Fruit fly (Drosophila melanogaster): ENCODE results near the gene NP15.6.
A peak's percentile ranks its signal among the peaks of the same experiment; 100 is the strongest.

NP15.6 gene

DNA sequence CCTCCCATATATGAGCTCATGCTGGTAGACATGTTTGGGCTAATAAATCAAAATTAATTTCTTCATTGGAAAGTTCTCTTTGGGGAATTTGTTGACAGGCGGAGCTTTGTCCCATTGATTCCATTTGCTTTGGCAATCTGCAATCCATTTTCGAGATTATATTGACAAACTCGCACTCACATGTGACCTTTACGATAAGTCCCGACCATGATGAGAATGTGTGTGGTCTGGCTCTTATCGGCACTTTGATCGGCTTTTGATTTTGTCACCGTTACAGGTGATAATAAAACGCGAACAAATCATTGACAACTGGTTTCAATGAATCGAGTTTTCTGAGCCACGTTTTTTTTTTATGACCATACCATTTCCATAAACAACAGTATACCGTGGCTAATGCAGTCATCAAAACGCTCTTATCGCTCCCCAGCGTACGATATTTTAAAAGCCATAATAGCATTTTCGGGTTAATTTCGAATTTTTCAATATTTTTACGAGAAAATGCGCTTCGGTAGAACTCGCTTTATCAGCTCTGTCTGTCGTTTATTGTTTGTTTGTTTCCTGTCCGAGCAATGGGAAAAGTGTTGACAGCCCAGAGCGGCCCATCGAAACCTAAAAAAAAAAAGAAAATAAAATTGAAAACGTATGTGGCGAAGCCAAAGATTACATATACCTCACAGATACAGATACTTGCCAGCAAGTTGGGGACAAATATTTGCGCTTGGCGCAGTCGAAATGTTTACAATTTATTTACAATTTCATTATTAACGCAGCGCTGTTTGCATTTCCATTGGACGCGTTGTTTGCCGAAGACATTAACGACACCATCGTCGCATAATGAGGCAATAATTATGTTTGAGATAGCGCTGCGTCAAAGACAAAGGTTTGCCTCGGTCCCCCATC is 29.5 kb upstream of the NP15.6 start (continued):
- peak; percentile 83 for TF ChIP-seq CG10462 (GFP tag; optimal IDR thresholded peaks at IDR 0.05)
- TF ChIP-seq pita (GFP tag; optimal IDR thresholded peaks at IDR 0.05) = no peak
- TF ChIP-seq CG33213 (GFP tag; optimal IDR thresholded peaks at IDR 0.05) = peak; percentile 6
- peak; percentile 90 for TF ChIP-seq CrebB (tag; optimal IDR thresholded peaks at IDR 0.05)
- TF ChIP-seq CG6791 (GFP tag; IDR thresholded peaks at IDR 0.05; ENCODE audit: partially characterized antibody) = no peak
- no peak for TF ChIP-seq Dfd (GFP tag; optimal IDR thresholded peaks at IDR 0.05)
- TF ChIP-seq BtbVII (GFP tag; optimal IDR thresholded peaks at IDR 0.05) = peak; percentile 48
- TF ChIP-seq zen (tag; optimal IDR thresholded peaks at IDR 0.05) = no peak
- peak; percentile 26 for TF ChIP-seq Bteb2 (GFP tag; optimal IDR thresholded peaks at IDR 0.05)
- peak; percentile 61; the same call in 1 of the 2 replicates for TF ChIP-seq E2f2 (GFP tag; IDR thresholded peaks at IDR 0.05)
- peak; percentile 93 for TF ChIP-seq CG12236 (GFP tag; optimal IDR thresholded peaks at IDR 0.05)
- no peak for TF ChIP-seq CG18476 (GFP tag; optimal IDR thresholded peaks at IDR 0.05)
- no peak for TF ChIP-seq Oaz (GFP tag; IDR thresholded peaks at IDR 0.05)
- peak; percentile 94 for TF ChIP-seq CG4707 (GFP tag; optimal IDR thresholded peaks at IDR 0.05)
- TF ChIP-seq C15 (GFP tag; IDR thresholded peaks at IDR 0.05) = no peak
- TF ChIP-seq gem (tag; optimal IDR thresholded peaks at IDR 0.05) = peak; percentile 77
- TF ChIP-seq Gsc (GFP tag; IDR thresholded peaks at IDR 0.05) = no peak
- no peak for TF ChIP-seq ash1 (GFP tag; optimal IDR thresholded peaks at IDR 0.05)
- peak; percentile 50 for TF ChIP-seq bcd (GFP tag; optimal IDR thresholded peaks at IDR 0.05)
- TF ChIP-seq CG7839 (tag; optimal IDR thresholded peaks at IDR 0.05) = no peak
- peak in 1 of 2 experiments; percentile 49 for TF ChIP-seq crp (GFP tag; optimal IDR thresholded peaks at IDR 0.05)
- TF ChIP-seq Scr (GFP tag; IDR thresholded peaks at IDR 0.05; ENCODE audit: partially characterized antibody) = no peak
- TF ChIP-seq seq (GFP tag; IDR thresholded peaks at IDR 0.05) = peak; percentile 61; the same call in 1 of the 2 replicates
- TF ChIP-seq CG32772 (GFP tag; IDR thresholded peaks at IDR 0.05) = no peak
- TF ChIP-seq CG6683 (GFP tag; optimal IDR thresholded peaks at IDR 0.05) = peak; percentile 17
- peak; percentile 67 for TF ChIP-seq CG8924 (tag; optimal IDR thresholded peaks at IDR 0.05)
- no peak for TF ChIP-seq nmo (GFP tag; optimal IDR thresholded peaks at IDR 0.05)
- peak; percentile 82 for TF ChIP-seq ara (GFP tag; IDR thresholded peaks at IDR 0.05)
- TF ChIP-seq mirr (GFP tag; optimal IDR thresholded peaks at IDR 0.05) = no peak
- peak; percentile 92 for TF ChIP-seq gcm (GFP tag; optimal IDR thresholded peaks at IDR 0.05)
- no peak for TF ChIP-seq nerfin-2 (GFP tag; IDR thresholded peaks at IDR 0.05; ENCODE audit: partially characterized antibody)
- no peak for TF ChIP-seq zf30C (GFP tag; optimal IDR thresholded peaks at IDR 0.05)
- no peak for TF ChIP-seq dm (GFP tag; optimal IDR thresholded peaks at IDR 0.05)
- peak; percentile 10 for TF ChIP-seq tio (GFP tag; optimal IDR thresholded peaks at IDR 0.05)
- TF ChIP-seq sens-2 (GFP tag; IDR thresholded peaks at IDR 0.05) = peak; percentile 76; the same call in 1 of the 2 replicates
- TF ChIP-seq Hmx (GFP tag; optimal IDR thresholded peaks at IDR 0.05) = no peak
- peak; percentile 91 for TF ChIP-seq wek (GFP tag; optimal IDR thresholded peaks at IDR 0.05)
- TF ChIP-seq CG11247 (GFP tag; IDR thresholded peaks at IDR 0.05) = no peak; the same call in 1 of the 2 replicates
- peak; percentile 75 for TF ChIP-seq psq (GFP tag; optimal IDR thresholded peaks at IDR 0.05)
- no peak for TF ChIP-seq sob (GFP tag; IDR thresholded peaks at IDR 0.05)
- TF ChIP-seq onecut (GFP tag; IDR thresholded peaks at IDR 0.05) = peak; percentile 67
- TF ChIP-seq CG16815 (GFP tag; optimal IDR thresholded peaks at IDR 0.05) = no peak
- peak; percentile 8 for TF ChIP-seq tx (GFP tag; optimal IDR thresholded peaks at IDR 0.05)
- TF ChIP-seq pum (GFP tag; optimal IDR thresholded peaks at IDR 0.05) = no peak
- TF ChIP-seq CG10321 (GFP tag; IDR thresholded peaks at IDR 0.05) = peak; percentile 45; the same call in 1 of the 2 replicates
- TF ChIP-seq CG13123 (GFP tag; optimal IDR thresholded peaks at IDR 0.05) = peak; percentile 54
- TF ChIP-seq CG7745 (tag; optimal IDR thresholded peaks at IDR 0.05) = peak; percentile 93
- TF ChIP-seq caup (GFP tag; optimal IDR thresholded peaks at IDR 0.05; ENCODE audit: severe bottlenecking) = peak; percentile 10

Data from whole organism, embryonic.